Fruit fly (Drosophila melanogaster) whole organism, embryonic: ENCODE measurements around the gene Rab9.

ENCODE experiments used
- ATbp ChIP-seq: fragments of 200-800 bp; sonication (Bioruptor generic); optimal IDR thresholded peaks from 2 replicates; lab custom pipeline; 2017; ENCODE audit warnings: missing biosample characterization, mild to moderate bottlenecking, missing genetic modification characterization, missing genetic modification reagents
- Antp ChIP-seq: fragments of 200-800 bp; sonication (Bioruptor generic); optimal IDR thresholded peaks from 3 replicates; lab custom pipeline; 2016; ENCODE audit warnings: missing biosample characterization, missing genetic modification characterization
- Atf3 ChIP-seq: fragments of 200-800 bp; sonication (Bioruptor generic); optimal IDR thresholded peaks from 3 replicates; lab custom pipeline; 2016; ENCODE audit warnings: missing biosample characterization, missing genetic modification characterization
- CG10321 ChIP-seq: fragments of 200-800 bp; sonication (Bioruptor generic); IDR thresholded peaks from 2 replicates; pipeline ENCODE4 v1.3.6; 2022; ENCODE audit warnings: missing biosample characterization, missing genetic modification characterization
- CG10462 ChIP-seq: fragments of 200-800 bp; sonication (Bioruptor generic); optimal IDR thresholded peaks from 2 replicates; lab custom pipeline; 2016; ENCODE audit warnings: missing biosample characterization, missing genetic modification characterization
- CG11093 ChIP-seq: fragments of 200-800 bp; sonication (Bioruptor generic); IDR thresholded peaks from 3 replicates; pipeline ENCODE4 v1.3.6; 2022; ENCODE audit warnings: missing biosample characterization, missing genetic modification characterization
- CG11504 ChIP-seq: fragments of 200-800 bp; sonication (Bioruptor generic); optimal IDR thresholded peaks from 3 replicates; lab custom pipeline; 2019; ENCODE audit warnings: missing biosample characterization, mild to moderate bottlenecking, missing genetic modification characterization, moderate library complexity
- CG13123 ChIP-seq: fragments of 200-800 bp; sonication (Bioruptor generic); optimal IDR thresholded peaks from 2 replicates; lab custom pipeline; 2016; ENCODE audit warnings: missing biosample characterization, missing genetic modification characterization
- CG13624 ChIP-seq: fragments of 200-800 bp; sonication (Bioruptor generic); optimal IDR thresholded peaks from 2 replicates; lab custom pipeline; 2016; ENCODE audit warnings: missing biosample characterization, missing genetic modification characterization
- CG14667 ChIP-seq: fragments of 200-800 bp; sonication (Bioruptor generic); IDR thresholded peaks from 2 replicates; pipeline ENCODE4 v1.3.6; 2022; ENCODE audit warnings: missing biosample characterization, missing genetic modification characterization
- CG15696 ChIP-seq: fragments of 200-800 bp; sonication (Bioruptor generic); optimal IDR thresholded peaks from 2 replicates; lab custom pipeline; 2019; ENCODE audit warnings: missing biosample characterization, mild to moderate bottlenecking, missing genetic modification characterization, moderate library complexity
- CG16779 ChIP-seq: fragments of 200-800 bp; sonication (Bioruptor generic); IDR thresholded peaks from 2 replicates; pipeline ENCODE4 v1.3.6; 2022; ENCODE audit warnings: missing biosample characterization, missing genetic modification characterization
- CG17186 ChIP-seq: fragments of 200-800 bp; sonication (Bioruptor generic); optimal IDR thresholded peaks from 3 replicates; lab custom pipeline; 2017; ENCODE audit warnings: missing biosample characterization, missing genetic modification reagents, missing genetic modification characterization
- CG18011 ChIP-seq: fragments of 200-800 bp; sonication (Bioruptor generic); optimal IDR thresholded peaks from 2 replicates; lab custom pipeline; 2017; ENCODE audit warnings: missing biosample characterization, missing genetic modification characterization, mild to moderate bottlenecking, moderate library complexity, missing genotype
- CG18262 ChIP-seq: fragments of 200-800 bp; optimal IDR thresholded peaks from 3 replicates; lab custom pipeline; 2019; ENCODE audit warnings: missing biosample characterization, mild to moderate bottlenecking, missing genetic modification characterization, moderate library complexity
- CG2889 ChIP-seq: fragments of 200-800 bp; sonication (Bioruptor generic); IDR thresholded peaks from 3 replicates; pipeline ENCODE4 v1.3.6; 2022; ENCODE audit warnings: missing biosample characterization, missing genetic modification characterization
- CG30403 ChIP-seq: fragments of 200-800 bp; sonication (Bioruptor generic); optimal IDR thresholded peaks from 3 replicates; lab custom pipeline; 2016; ENCODE audit warnings: missing biosample characterization, missing genetic modification characterization
- CG34422 ChIP-seq: fragments of 200-800 bp; sonication (Bioruptor generic); IDR thresholded peaks from 3 replicates; pipeline ENCODE4 v1.3.6; 2022; ENCODE audit warnings: missing biosample characterization, missing genetic modification characterization
- CG4730 ChIP-seq: fragments of 200-800 bp; sonication (Bioruptor generic); IDR thresholded peaks from 2 replicates; pipeline ENCODE4 v1.3.6; 2022; ENCODE audit warnings: missing biosample characterization, missing genetic modification characterization
- CG6272 ChIP-seq: fragments of 200-800 bp; sonication (Bioruptor generic); IDR thresholded peaks from 2 replicates; pipeline ENCODE4 v1.3.6; 2022; ENCODE audit warnings: missing biosample characterization, missing genetic modification characterization
- CG7839 ChIP-seq: fragments of 200-800 bp; sonication (Bioruptor generic); optimal IDR thresholded peaks from 3 replicates; lab custom pipeline; 2018; ENCODE audit warnings: missing biosample characterization, mild to moderate bottlenecking, missing genetic modification characterization, moderate library complexity
- Camta ChIP-seq: fragments of 200-800 bp; sonication (Bioruptor generic); optimal IDR thresholded peaks from 2 replicates; lab custom pipeline; 2016; ENCODE audit warnings: missing biosample characterization, missing genetic modification characterization
- Chrac-16 ChIP-seq: fragments of 200-800 bp; sonication (Bioruptor generic); optimal IDR thresholded peaks from 3 replicates; lab custom pipeline; 2016; ENCODE audit warnings: missing biosample characterization, missing genetic modification characterization
- Dref ChIP-seq: fragments of 200-800 bp; sonication (Bioruptor generic); IDR thresholded peaks from 2 replicates; pipeline ENCODE4 v1.3.6; 2022; ENCODE audit warnings: missing biosample characterization, missing genetic modification characterization
- Fer1 ChIP-seq: fragments of 200-800 bp; sonication (Bioruptor generic); optimal IDR thresholded peaks from 2 replicates; lab custom pipeline; 2017; ENCODE audit warnings: missing biosample characterization, mild to moderate bottlenecking, missing genetic modification characterization
- HmgD ChIP-seq: fragments of 200-800 bp; sonication (Bioruptor generic); optimal IDR thresholded peaks from 3 replicates; lab custom pipeline; 2016; ENCODE audit warnings: missing biosample characterization, missing genetic modification characterization
- Oaz ChIP-seq: fragments of 200-800 bp; sonication (Bioruptor generic); IDR thresholded peaks from 2 replicates; pipeline ENCODE4 v1.3.6; 2022; ENCODE audit warnings: missing biosample characterization, missing genetic modification characterization
- Ravus ChIP-seq: fragments of 200-800 bp; sonication (Bioruptor generic); IDR thresholded peaks from 2 replicates; pipeline ENCODE4 v1.3.6; 2022; ENCODE audit warnings: missing biosample characterization, missing genetic modification characterization
- Taf1 ChIP-seq: fragments of 200-800 bp; sonication (Bioruptor generic); IDR thresholded peaks from 2 replicates; pipeline ENCODE4 v1.3.6; 2022; ENCODE audit warnings: missing biosample characterization, missing genetic modification characterization
- Tbp ChIP-seq: fragments of >200 bp; optimal IDR thresholded peaks from 2 replicates; lab custom pipeline; 2018; ENCODE audit warnings: missing biosample characterization, missing genetic modification characterization
- YL-1 ChIP-seq: fragments of 200-800 bp; sonication (Bioruptor generic); optimal IDR thresholded peaks from 3 replicates; lab custom pipeline; 2017; ENCODE audit warnings: missing biosample characterization, mild to moderate bottlenecking, missing genetic modification characterization
- btn ChIP-seq: fragments of 200-800 bp; sonication (Bioruptor generic); optimal IDR thresholded peaks from 2 replicates; lab custom pipeline; 2016; ENCODE audit warnings: missing biosample characterization, missing genetic modification characterization
- cad ChIP-seq: fragments of >200 bp; optimal IDR thresholded peaks from 2 replicates; lab custom pipeline; 2017; ENCODE audit warnings: missing biosample characterization, missing genetic modification characterization
- crol ChIP-seq: fragments of 200-800 bp; sonication (Bioruptor generic); IDR thresholded peaks from 2 replicates; pipeline ENCODE4 v1.3.6; 2022; ENCODE audit warnings: missing biosample characterization, missing genetic modification characterization
- dimm ChIP-seq: fragments of 200-800 bp; sonication (Bioruptor generic); IDR thresholded peaks from 2 replicates; pipeline ENCODE4 v1.3.6; 2022; ENCODE audit warnings: missing biosample characterization, missing genetic modification characterization
- disco-r ChIP-seq: fragments of 200-800 bp; sonication (Bioruptor generic); optimal IDR thresholded peaks from 2 replicates; lab custom pipeline; 2016; ENCODE audit warnings: missing biosample characterization, missing genetic modification characterization
- dm ChIP-seq: fragments of 200-800 bp; sonication (Bioruptor generic); optimal IDR thresholded peaks from 3 replicates; lab custom pipeline; 2016; ENCODE audit warnings: missing biosample characterization, missing genetic modification characterization
- fd3F ChIP-seq: fragments of 200-800 bp; sonication (Bioruptor generic); optimal IDR thresholded peaks from 2 replicates; lab custom pipeline; 2018; ENCODE audit warnings: missing biosample characterization, mild to moderate bottlenecking, missing genetic modification characterization, moderate library complexity
- fu2 ChIP-seq: fragments of 200-800 bp; sonication (Bioruptor generic); optimal IDR thresholded peaks from 2 replicates; lab custom pipeline; 2016; ENCODE audit warnings: missing biosample characterization, missing genetic modification characterization
- gcm2 ChIP-seq: fragments of 200-800 bp; sonication (Bioruptor generic); optimal IDR thresholded peaks from 2 replicates; lab custom pipeline; 2016; ENCODE audit warnings: missing biosample characterization, missing genetic modification characterization
- hb ChIP-seq: fragments of 200-800 bp; sonication (Bioruptor generic); IDR thresholded peaks from 3 replicates; pipeline ENCODE4 v1.3.6; 2022; ENCODE audit warnings: missing biosample characterization, missing genetic modification characterization; ENCODE audit not compliant: partially characterized antibody
- nerfin-1 ChIP-seq: fragments of 200-800 bp; sonication (Bioruptor generic); optimal IDR thresholded peaks from 3 replicates; lab custom pipeline; 2019; ENCODE audit warnings: missing biosample characterization, mild to moderate bottlenecking, missing genetic modification characterization, moderate library complexity
- nerfin-2 ChIP-seq: fragments of 200-800 bp; sonication (Bioruptor generic); IDR thresholded peaks from 2 replicates; pipeline ENCODE4 v1.3.6; 2022; ENCODE audit warnings: missing biosample characterization, missing genetic modification characterization; ENCODE audit not compliant: partially characterized antibody
- pzg ChIP-seq: fragments of 200-800 bp; sonication (Bioruptor generic); optimal IDR thresholded peaks from 3 replicates; lab custom pipeline; 2018; ENCODE audit warnings: missing biosample characterization, mild to moderate bottlenecking, missing genetic modification characterization, moderate library complexity
- scrt ChIP-seq: fragments of 200-800 bp; sonication (Bioruptor generic); optimal IDR thresholded peaks from 2 replicates; lab custom pipeline; 2018; ENCODE audit warnings: missing biosample characterization, mild to moderate bottlenecking, missing genetic modification characterization, moderate library complexity
- sens-2 ChIP-seq: fragments of 200-800 bp; sonication (Bioruptor generic); IDR thresholded peaks from 2 replicates; pipeline ENCODE4 v1.3.6; 2022; ENCODE audit warnings: missing biosample characterization, missing genetic modification characterization
- slou ChIP-seq: fragments of 200-800 bp; sonication (Bioruptor generic); optimal IDR thresholded peaks from 3 replicates; lab custom pipeline; 2016; ENCODE audit warnings: missing biosample characterization, missing genetic modification characterization
- tgo ChIP-seq: fragments of 200-800 bp; sonication (Bioruptor generic); IDR thresholded peaks from 3 replicates; pipeline ENCODE4 v1.3.6; 2022; ENCODE audit warnings: missing biosample characterization, missing genetic modification characterization
- zf30C ChIP-seq: fragments of 200-800 bp; sonication (Bioruptor generic); optimal IDR thresholded peaks from 3 replicates; lab custom pipeline; 2018; ENCODE audit warnings: missing biosample characterization, mild to moderate bottlenecking, missing genetic modification characterization

Rab9 gene

DNA sequence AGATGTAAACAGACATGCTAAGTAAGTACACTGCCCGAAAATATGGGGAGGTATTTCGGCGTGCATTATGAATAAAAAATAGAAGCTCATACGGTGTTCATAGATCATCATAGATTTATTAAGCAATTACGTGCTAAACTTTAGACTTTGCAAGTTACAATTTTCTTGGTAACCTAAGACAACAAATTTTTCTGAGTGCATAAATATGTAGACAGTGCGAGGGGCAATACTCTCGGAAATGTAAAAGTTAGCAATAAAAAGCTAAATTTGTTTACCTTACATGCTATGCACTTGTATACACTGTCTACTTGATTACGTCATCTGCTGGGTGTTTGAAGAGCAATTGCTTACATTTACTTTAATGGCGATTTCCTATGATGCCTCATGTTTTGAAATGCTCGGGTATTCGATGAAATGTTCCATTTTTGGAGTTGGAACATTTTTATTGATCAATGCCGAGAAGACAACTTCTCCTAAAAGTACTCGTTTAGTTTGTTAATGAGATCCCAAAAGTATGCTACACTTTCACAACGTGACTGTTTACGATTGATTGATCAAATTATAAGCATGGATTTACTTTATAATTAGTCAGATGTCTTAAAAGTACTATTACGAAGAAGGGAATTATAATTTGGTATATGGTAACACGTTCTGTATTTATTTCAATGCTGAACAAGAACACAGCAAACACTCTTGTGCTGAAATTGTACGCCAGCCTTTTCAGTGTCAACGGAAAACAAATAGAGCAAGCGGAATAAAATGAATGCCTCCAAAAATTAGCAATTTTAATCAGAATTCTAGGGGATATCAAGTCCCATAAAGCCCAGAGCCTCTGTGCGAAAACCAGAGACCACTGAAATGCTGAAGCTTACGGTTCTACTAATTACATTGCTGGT lies 15.5 kb upstream of the Rab9 start, which contains the start of gene Lectin-galC1 (continued):
- TF ChIP-seq CG11093 (peak; percentile 76; the same call in 2 of the 3 replicates), nerfin-1 (tag; lab: Kevin White, UChicago) (peak; percentile 78), Taf1 (GFP tag; lab: Robert Waterston, UW) (peak; percentile 30; the same call in 1 of the 2 replicates), HmgD (peak; percentile 30), Ravus (GFP tag; lab: Robert Waterston, UW) (peak; percentile 61), Camta (GFP tag; lab: Kevin White, UChicago) (peak; percentile 85), YL-1 (GFP tag; lab: Kevin White, UChicago) (peak; percentile 70), CG15696 (tag; lab: Kevin White, UChicago) (peak; percentile 81), crol (GFP tag; lab: Robert Waterston, UW) (no peak; the same call in 1 of the 2 replicates), Oaz (GFP tag; lab: Robert Waterston, UW) (peak; percentile 78), CG10321 (GFP tag; lab: Robert Waterston, UW) (peak; percentile 65), fu2 (peak; percentile 79), Atf3 (peak; percentile 85), CG13123 (GFP tag; lab: Kevin White, UChicago) (peak; percentile 74), cad (GFP tag; lab: Kevin White, UChicago) (no peak), zf30C (GFP tag; lab: Kevin White, UChicago) (peak; percentile 84), CG11504 (peak; percentile 86), CG6272 (GFP tag; lab: Robert Waterston, UW) (peak; percentile 71; the same call in 1 of the 2 replicates), CG18011 (GFP tag; lab: Kevin White, UChicago) (peak; percentile 45), CG10462 (GFP tag; lab: Kevin White, UChicago) (peak; percentile 90), dimm (GFP tag; lab: Robert Waterston, UW) (no peak), dm (GFP tag; lab: Kevin White, UChicago) (peak; percentile 75), CG30403 (GFP tag; lab: Kevin White, UChicago) (peak; percentile 89), hb (GFP tag; lab: Robert Waterston, UW) (no peak), scrt (GFP tag; lab: Kevin White, UChicago) (peak; percentile 72), tgo (GFP tag; lab: Robert Waterston, UW) (peak; percentile 87), CG18262 (tag; lab: Kevin White, UChicago) (peak; percentile 90), slou (GFP tag; lab: Kevin White, UChicago) (peak; percentile 69), CG17186 (peak; percentile 76), CG34422 (GFP tag; lab: Robert Waterston, UW) (peak; percentile 90; the same call in 1 of the 3 replicates), ATbp (GFP tag; lab: Kevin White, UChicago) (peak; percentile 89), disco-r (peak; percentile 82), sens-2 (GFP tag; lab: Robert Waterston, UW) (peak; percentile 78), fd3F (peak; percentile 76), CG14667 (GFP tag; lab: Robert Waterston, UW) (peak; percentile 76; the same call in 1 of the 2 replicates), gcm2 (GFP tag; lab: Kevin White, UChicago) (peak; percentile 84), btn (peak; percentile 78), Fer1 (GFP tag; lab: Kevin White, UChicago) (peak; percentile 82), nerfin-2 (GFP tag; lab: Robert Waterston, UW) (no peak), CG4730 (peak; percentile 80), Antp (peak; percentile 93), pzg (GFP tag; lab: Kevin White, UChicago) (no peak), Chrac-16 (GFP tag; lab: Kevin White, UChicago) (peak; percentile 88), CG2889 (GFP tag; lab: Robert Waterston, UW) (peak; percentile 70; the same call in 2 of the 3 replicates), Tbp (GFP tag; lab: Kevin White, UChicago) (no peak), CG13624 (GFP tag; lab: Kevin White, UChicago) (peak; percentile 82), Dref (GFP tag; lab: Robert Waterston, UW) (no peak), CG7839 (tag; lab: Kevin White, UChicago) (peak; percentile 89), CG16779 (GFP tag; lab: Robert Waterston, UW) (no peak)
